Worm (Caenorhabditis elegans) whole organism, young adult: ENCODE measurements around the gene dct-7.
A peak's percentile ranks its signal among the peaks of the same experiment; 100 is the strongest.

Source experiments
- B0261.1 ChIP-seq: sonication (generic microtip); optimal IDR thresholded peaks from 2 replicates; lab custom pipeline; 2016; ENCODE audit warnings: mild to moderate bottlenecking, missing genetic modification characterization, moderate library complexity, missing compliant biosample characterization
- B0336.3 ChIP-seq: fragments of 200-800 bp; sonication (Bioruptor generic); IDR thresholded peaks from 2 replicates; pipeline ENCODE4 v1.3.6; 2022; ENCODE audit warnings: missing genetic modification characterization, missing compliant biosample characterization
- C17E4.6 ChIP-seq: fragments of 200-800 bp; sonication (Bioruptor generic); IDR thresholded peaks from 2 replicates; pipeline ENCODE4 v1.3.6; 2022; ENCODE audit warnings: missing genetic modification reagents, missing genetic modification characterization, missing compliant biosample characterization
- D2030.7 ChIP-seq: fragments of 200-800 bp; sonication (Bioruptor generic); IDR thresholded peaks from 2 replicates; pipeline ENCODE4 v1.3.6; 2022; ENCODE audit warnings: missing genetic modification reagents, missing genetic modification characterization, missing compliant biosample characterization
- F22D6.2 ChIP-seq: sonication (generic microtip); optimal IDR thresholded peaks from 2 replicates; lab custom pipeline; 2016; ENCODE audit warnings: mild to moderate bottlenecking, missing genetic modification characterization, missing compliant biosample characterization
- F33H1.4 ChIP-seq: fragments of 200-800 bp; sonication (Bioruptor generic); IDR thresholded peaks from 2 replicates; pipeline ENCODE4 v1.3.6; 2022; ENCODE audit warnings: missing genetic modification reagents, missing genetic modification characterization, missing compliant biosample characterization
- F39B2.1 ChIP-seq: fragments of 200-800 bp; sonication (Bioruptor generic); IDR thresholded peaks from 2 replicates; pipeline ENCODE4 v1.3.6; 2022; ENCODE audit warnings: missing genetic modification reagents, missing genetic modification characterization, missing compliant biosample characterization
- F49E8.2 ChIP-seq: sonication (generic microtip); optimal IDR thresholded peaks from 3 replicates; lab custom pipeline; 2017; ENCODE audit warnings: missing genetic modification characterization, mild to moderate bottlenecking, missing compliant biosample characterization, antibody characterized with exemption, moderate library complexity; ENCODE audit not compliant: insufficient read depth
- F55B11.4 ChIP-seq: sonication (generic microtip); optimal IDR thresholded peaks from 2 replicates; lab custom pipeline; 2016; ENCODE audit warnings: missing compliant biosample characterization, missing genetic modification characterization, borderline replicate concordance; ENCODE audit not compliant: insufficient read depth
- F57C9.4 ChIP-seq: sonication (generic microtip); optimal IDR thresholded peaks from 2 replicates; lab custom pipeline; 2017; ENCODE audit warnings: mild to moderate bottlenecking, missing genetic modification characterization, missing compliant biosample characterization
- K11D2.4 ChIP-seq: fragments of 200-800 bp; sonication (Bioruptor generic); IDR thresholded peaks from 2 replicates; pipeline ENCODE4 v1.3.6; 2022; ENCODE audit warnings: missing genetic modification reagents, missing genetic modification characterization, missing compliant biosample characterization
- T07F8.4 ChIP-seq: sonication (generic microtip); optimal IDR thresholded peaks from 2 replicates; lab custom pipeline; 2016; ENCODE audit warnings: mild to moderate bottlenecking, missing genetic modification characterization, moderate library complexity, missing compliant biosample characterization
- Y53F4B.3 ChIP-seq: fragments of 200-800 bp; sonication (Bioruptor generic); IDR thresholded peaks from 2 replicates; pipeline ENCODE4 v1.3.6; 2022; ENCODE audit warnings: missing genetic modification reagents, missing genetic modification characterization, missing compliant biosample characterization
- Y53G8AR.9 ChIP-seq: fragments of 200-800 bp; sonication (Bioruptor generic); conservative IDR thresholded peaks from 2 replicates; pipeline ENCODE4 v1.3.6; 2022; ENCODE audit warnings: missing genetic modification reagents, missing genetic modification characterization, missing compliant biosample characterization
- Y56A3A.18 ChIP-seq: fragments of 200-800 bp; sonication (Bioruptor generic); IDR thresholded peaks from 2 replicates; pipeline ENCODE4 v1.3.6; 2022; ENCODE audit warnings: missing genetic modification reagents, missing genetic modification characterization, missing compliant biosample characterization
- Y95B8A.8 ChIP-seq: fragments of 200-800 bp; sonication (Bioruptor generic); IDR thresholded peaks from 2 replicates; pipeline ENCODE4 v1.3.6; 2022; ENCODE audit warnings: missing genetic modification reagents, missing genetic modification characterization, missing compliant biosample characterization
- ama-1 ChIP-seq, 3 experiments: fragments of 150-350 bp in 1 of 3; sonication (generic microtip) in 2 of 3; optimal IDR thresholded peaks; 2 replicates each; lab custom pipeline; 2014 to 2018; ENCODE audit warnings: missing biosample characterization in 2 of 3, missing genetic modification characterization in 2 of 3, missing genetic modification reagents in 2 of 3
- attf-6 ChIP-seq: fragments of 200-800 bp; sonication (Bioruptor generic); IDR thresholded peaks from 2 replicates; pipeline ENCODE4 v1.3.6; 2022; ENCODE audit warnings: missing genetic modification reagents, missing genetic modification characterization, missing compliant biosample characterization
- cebp-1 ChIP-seq, 2 experiments: fragments of 200-800 bp in 1 of 2; sonication (Bioruptor generic) in 1 of 2; sonication (generic microtip) in 1 of 2; IDR thresholded peaks in 1 of 2; optimal IDR thresholded peaks in 1 of 2; 2 replicates each; pipeline versions ENCODE4 v1.3.6 to Lab custom; 2017 to 2022; ENCODE audit warnings: missing compliant biosample characterization in 2 of 2, missing genetic modification characterization in 2 of 2, mild to moderate bottlenecking in 1 of 2, missing genetic modification reagents in 1 of 2, moderate library complexity in 1 of 2
- cebp-2 ChIP-seq: fragments of 200-800 bp; sonication (Bioruptor generic); IDR thresholded peaks from 2 replicates; pipeline ENCODE4 v1.3.6; 2022; ENCODE audit warnings: missing genetic modification characterization, missing compliant biosample characterization
- ceh-100 ChIP-seq: fragments of 200-800 bp; sonication (Bioruptor generic); IDR thresholded peaks from 2 replicates; pipeline ENCODE4 v1.3.6; 2022; ENCODE audit warnings: missing genetic modification reagents, missing genetic modification characterization, missing compliant biosample characterization
- die-1 ChIP-seq: sonication (generic microtip); optimal IDR thresholded peaks from 2 replicates; lab custom pipeline; 2016; ENCODE audit warnings: missing genotype, mild to moderate bottlenecking, missing genetic modification characterization, missing compliant biosample characterization
- dpff-1 ChIP-seq: sonication (generic microtip); optimal IDR thresholded peaks from 2 replicates; lab custom pipeline; 2017; ENCODE audit warnings: mild to moderate bottlenecking, missing genetic modification characterization, missing compliant biosample characterization
- egl-18 ChIP-seq: fragments of 200-800 bp; sonication (Bioruptor generic); IDR thresholded peaks from 2 replicates; pipeline ENCODE4 v1.3.6; 2022; ENCODE audit warnings: missing genetic modification reagents, missing genetic modification characterization, missing compliant biosample characterization
- ekl-4 ChIP-seq: fragments of 200-800 bp; sonication (Bioruptor generic); IDR thresholded peaks from 2 replicates; pipeline ENCODE4 v1.3.6; 2022; ENCODE audit warnings: missing genetic modification reagents, missing genetic modification characterization, missing compliant biosample characterization
- hsf-1 ChIP-seq: fragments of 200-800 bp; sonication (Bioruptor generic); IDR thresholded peaks from 2 replicates; pipeline ENCODE4 v1.3.6; 2022; ENCODE audit warnings: missing genetic modification reagents, missing genetic modification characterization, missing compliant biosample characterization
- let-526 ChIP-seq: fragments of 200-800 bp; sonication (Bioruptor generic); IDR thresholded peaks from 2 replicates; pipeline ENCODE4 v1.3.6; 2022; ENCODE audit warnings: missing genetic modification reagents, missing genetic modification characterization, missing compliant biosample characterization
- lin-26 ChIP-seq: fragments of 200-800 bp; sonication (Bioruptor generic); IDR thresholded peaks from 2 replicates; pipeline ENCODE4 v1.3.6; 2022; ENCODE audit warnings: missing genetic modification reagents, missing genetic modification characterization, missing compliant biosample characterization
- lin-54 ChIP-seq: fragments of 200-800 bp; sonication (Bioruptor generic); optimal IDR thresholded peaks from 2 replicates; lab custom pipeline; 2018; ENCODE audit warnings: mild to moderate bottlenecking, missing genetic modification characterization, missing compliant biosample characterization
- lsl-1 ChIP-seq: fragments of 200-800 bp; sonication (Bioruptor generic); optimal IDR thresholded peaks from 2 replicates; lab custom pipeline; 2018; ENCODE audit warnings: mild to moderate bottlenecking, missing genetic modification characterization, moderate library complexity, missing compliant biosample characterization
- madf-6 ChIP-seq: fragments of 200-800 bp; sonication (Bioruptor generic); IDR thresholded peaks from 2 replicates; pipeline ENCODE4 v1.3.6; 2022; ENCODE audit warnings: missing genetic modification reagents, missing genetic modification characterization, missing compliant biosample characterization
- nfya-2 ChIP-seq: fragments of 200-800 bp; sonication (Bioruptor generic); IDR thresholded peaks from 2 replicates; pipeline ENCODE4 v1.3.6; 2022; ENCODE audit warnings: missing genetic modification reagents, missing genetic modification characterization, missing compliant biosample characterization
- pbrm-1 ChIP-seq: fragments of 200-800 bp; sonication (Bioruptor generic); IDR thresholded peaks from 2 replicates; pipeline ENCODE4 v1.3.6; 2022; ENCODE audit warnings: missing genetic modification reagents, missing genetic modification characterization, missing compliant biosample characterization
- repo-1 ChIP-seq: sonication (generic microtip); optimal IDR thresholded peaks from 2 replicates; lab custom pipeline; 2017; ENCODE audit warnings: mild to moderate bottlenecking, missing genetic modification characterization, missing compliant biosample characterization
- snpc-3.4 ChIP-seq: sonication (generic microtip); optimal IDR thresholded peaks from 2 replicates; lab custom pipeline; 2017; ENCODE audit warnings: missing genetic modification characterization, mild to moderate bottlenecking, missing compliant biosample characterization, antibody characterized with exemption, moderate library complexity, missing genotype, missing genetic modification reagents
- somi-1 ChIP-seq: fragments of 200-800 bp; sonication (Bioruptor generic); optimal IDR thresholded peaks from 2 replicates; lab custom pipeline; 2018; ENCODE audit warnings: mild to moderate bottlenecking, missing genetic modification characterization, missing compliant biosample characterization
- tbx-9 ChIP-seq: sonication (generic microtip); optimal IDR thresholded peaks from 2 replicates; lab custom pipeline; 2016; ENCODE audit warnings: borderline replicate concordance, missing genetic modification characterization, inconsistent platforms, missing compliant biosample characterization
- ztf-18 ChIP-seq: sonication (generic microtip); optimal IDR thresholded peaks from 2 replicates; lab custom pipeline; 2016; ENCODE audit warnings: missing genotype, mild to moderate bottlenecking, missing genetic modification characterization, missing compliant biosample characterization

The dct-7 gene

DNA sequence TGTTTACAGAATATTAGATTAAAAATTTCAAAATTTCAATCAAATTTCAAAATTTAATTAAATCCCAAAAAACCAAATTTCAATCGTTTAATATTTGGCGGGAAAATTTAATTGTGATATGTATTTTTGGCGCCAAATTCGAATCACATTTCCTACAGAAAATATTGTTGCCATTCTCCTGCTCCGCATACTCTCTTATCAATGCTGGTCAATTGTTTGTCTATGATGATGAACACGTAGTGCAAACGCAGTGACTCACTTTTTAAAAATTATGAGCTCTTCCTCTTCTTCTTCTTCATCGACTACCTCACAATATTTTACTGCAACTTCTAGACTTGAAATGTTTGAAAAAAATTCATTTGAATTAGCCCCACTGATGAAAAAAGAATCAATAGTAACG is 36.1 kb upstream of the dct-7 start, which contains the start of gene trpl-2:
trpl-2 (plus strand) TSS at position 210 of the 400 bp plus-strand sequence.
- TF ChIP-seq snpc-3.4 (tag; lab: Kevin White, UChicago) = no peak

DNA sequence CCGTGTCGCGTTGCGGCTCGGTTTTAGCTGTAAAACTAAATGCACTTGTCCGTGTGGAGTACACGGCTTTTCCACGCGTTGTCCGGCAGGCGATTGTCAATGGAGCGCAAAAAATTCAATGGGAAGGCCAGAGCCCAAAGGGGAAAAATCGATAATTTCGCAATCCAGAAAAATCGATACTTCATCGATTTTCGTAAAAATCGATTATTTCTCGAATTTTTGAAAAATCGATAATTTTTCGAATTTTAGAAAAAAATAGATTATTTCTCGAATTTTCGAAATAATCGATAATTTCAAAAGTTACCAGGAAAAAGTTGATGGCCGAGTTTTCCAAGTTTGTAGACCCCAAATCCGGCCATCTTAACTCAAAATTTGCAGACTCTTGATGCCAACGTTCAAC is 29.1 kb upstream of the dct-7 start:
- no peak for TF ChIP-seq ama-1 (optimal IDR thresholded peaks at IDR 0.05; lab: Kevin White, UChicago)
- no peak for TF ChIP-seq ama-1 (GFP tag; optimal IDR thresholded peaks at IDR 0.05; lab: Kevin White, UChicago)
- no peak for TF ChIP-seq tbx-9 (tag; lab: Kevin White, UChicago)
- TF ChIP-seq repo-1 = no peak
- TF ChIP-seq cebp-2 = no peak
- TF ChIP-seq let-526 (GFP tag; lab: Robert Waterston, UW) = no peak
- no peak for TF ChIP-seq F39B2.1 (GFP tag; lab: Robert Waterston, UW)
- no peak for TF ChIP-seq K11D2.4 (GFP tag; lab: Robert Waterston, UW)
- no peak for TF ChIP-seq F55B11.4 (tag; lab: Kevin White, UChicago)
- TF ChIP-seq pbrm-1 (GFP tag; lab: Robert Waterston, UW) = no peak
- TF ChIP-seq D2030.7 (GFP tag; lab: Robert Waterston, UW) = no peak
- TF ChIP-seq ceh-100 (GFP tag; lab: Robert Waterston, UW) = no peak
- TF ChIP-seq F22D6.2 (tag; lab: Kevin White, UChicago) = no peak
- TF ChIP-seq F57C9.4 (tag; lab: Kevin White, UChicago) = no peak

DNA sequence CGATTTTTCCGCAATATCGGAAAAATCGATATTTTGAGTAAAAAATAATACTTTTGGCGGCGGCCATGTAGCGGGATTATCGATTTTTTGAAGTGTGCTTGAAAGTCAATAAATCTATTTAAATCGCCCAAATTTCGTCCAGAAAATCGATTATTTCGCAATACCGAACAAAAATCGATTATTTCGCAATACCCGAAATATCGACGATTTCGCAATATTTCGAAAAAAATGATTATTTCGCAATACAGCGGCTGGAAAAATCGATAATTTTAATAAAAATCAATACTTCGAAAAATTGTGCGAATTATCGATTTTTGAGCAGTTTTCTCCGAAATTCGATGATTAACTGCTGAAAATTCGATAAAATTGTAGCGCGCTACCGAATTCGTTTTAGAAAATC is 27.7 kb upstream of the dct-7 start:
- TF ChIP-seq cebp-1 (GFP tag; IDR thresholded peaks at IDR 0.05; lab: Robert Waterston, UW) (peak; percentile 77), cebp-1 (tag; optimal IDR thresholded peaks at IDR 0.05; lab: Kevin White, UChicago) (peak; percentile 95), somi-1 (GFP tag; lab: Kevin White, UChicago) (no peak)

DNA sequence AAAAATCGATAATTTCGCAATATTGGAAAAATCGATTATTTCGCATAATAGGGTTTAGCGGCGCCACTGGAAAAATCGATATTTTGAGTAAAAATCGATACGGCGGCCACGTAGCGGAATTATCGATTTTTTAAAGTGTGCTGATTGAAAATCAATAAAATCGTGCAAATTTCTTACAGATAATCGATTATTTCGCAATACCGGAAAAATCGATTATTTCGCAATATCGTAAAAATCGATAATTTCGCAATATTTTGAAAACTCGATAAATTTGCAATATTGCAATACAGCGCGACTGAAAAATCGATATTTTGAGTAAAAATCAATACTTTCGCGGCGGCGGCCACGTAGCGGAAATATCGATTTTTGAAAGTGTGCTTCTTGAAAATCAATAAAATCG is 27.3 kb upstream of the dct-7 start:
- TF ChIP-seq cebp-1 (GFP tag; IDR thresholded peaks at IDR 0.05; lab: Robert Waterston, UW) (peak; percentile 75), cebp-1 (tag; optimal IDR thresholded peaks at IDR 0.05; lab: Kevin White, UChicago) (peak; percentile 79), T07F8.4 (tag; lab: Kevin White, UChicago) (no peak), C17E4.6 (GFP tag; lab: Robert Waterston, UW) (no peak), hsf-1 (no peak)

DNA sequence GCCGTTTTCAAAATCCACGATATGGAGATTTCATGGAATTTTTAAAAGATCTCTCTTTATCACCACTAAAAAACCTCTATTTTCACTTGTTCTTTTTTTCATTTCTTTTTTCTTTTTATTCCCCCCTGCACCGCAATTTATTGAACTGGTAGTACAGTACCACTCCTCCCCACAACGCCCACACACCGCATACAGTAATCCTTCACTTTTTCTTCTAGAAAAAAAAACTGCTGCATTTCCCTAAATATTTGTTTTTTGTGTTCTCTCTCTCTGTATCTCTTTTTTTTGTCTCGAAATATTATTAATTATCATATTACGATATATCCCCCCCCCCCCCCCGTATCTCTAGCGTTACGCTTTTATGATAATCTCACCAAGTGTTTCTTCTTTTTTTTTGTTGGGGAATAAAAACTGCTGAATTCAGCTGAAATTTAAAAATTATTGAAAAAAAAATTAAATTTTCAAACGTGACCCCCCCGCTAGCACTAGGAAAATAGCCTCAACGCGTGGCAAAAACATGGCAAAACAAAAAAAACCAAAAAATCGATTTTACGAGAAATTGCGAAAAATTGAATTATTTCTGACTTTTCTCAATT is 26.5 kb upstream of the dct-7 start, which contains the start of gene Y24D9B.1:
Y24D9B.1 (plus strand) TSS at position 546 of the 596 bp plus-strand sequence.
- TF ChIP-seq ekl-4 (GFP tag; lab: Robert Waterston, UW) = peak; percentile 47; the same call in 1 of the 2 replicates
- TF ChIP-seq lin-26 (GFP tag; lab: Robert Waterston, UW) = peak; percentile 36; the same call in 1 of the 2 replicates
- TF ChIP-seq die-1 (tag; lab: Kevin White, UChicago) = no peak
- TF ChIP-seq Y53G8AR.9 (GFP tag; lab: Robert Waterston, UW) = peak; percentile 70; the same call in 1 of the 2 replicates
- TF ChIP-seq nfya-2 = peak; percentile 63; the same call in 1 of the 2 replicates
- TF ChIP-seq madf-6 (GFP tag; lab: Robert Waterston, UW) = peak; percentile 40; the same call in 1 of the 2 replicates
- no peak for TF ChIP-seq ceh-100 (GFP tag; lab: Robert Waterston, UW)
- TF ChIP-seq Y53F4B.3 (GFP tag; lab: Robert Waterston, UW) = no peak
- peak; percentile 65 for TF ChIP-seq attf-6 (GFP tag; lab: Robert Waterston, UW)
- TF ChIP-seq hsf-1 = 0 out of 2 replicates have a peak, but pooled peaks have one; percentile 36
- TF ChIP-seq dpff-1 (tag; lab: Kevin White, UChicago) = peak; percentile 33
- TF ChIP-seq pbrm-1 (GFP tag; lab: Robert Waterston, UW) = 0 out of 2 replicates have a peak, but pooled peaks have one; percentile 30
- peak; percentile 1 for TF ChIP-seq lin-54 (GFP tag; lab: Kevin White, UChicago)
- TF ChIP-seq B0261.1 (tag; lab: Kevin White, UChicago) = no peak
- no peak for TF ChIP-seq ztf-18 (tag; lab: Kevin White, UChicago)
- peak; percentile 5; the same call in 1 of the 2 replicates for TF ChIP-seq F33H1.4
- TF ChIP-seq lsl-1 (GFP tag; lab: Kevin White, UChicago) = peak; percentile 8
- TF ChIP-seq F39B2.1 (GFP tag; lab: Robert Waterston, UW) = 0 out of 2 replicates have a peak, but pooled peaks have one; percentile 10
- TF ChIP-seq Y56A3A.18 (GFP tag; lab: Robert Waterston, UW) = no peak
- TF ChIP-seq egl-18 (GFP tag; lab: Robert Waterston, UW) = no peak
- TF ChIP-seq B0336.3 (GFP tag; lab: Robert Waterston, UW) = 0 out of 2 replicates have a peak, but pooled peaks have one; percentile 9
- peak; percentile 8 for TF ChIP-seq snpc-3.4 (tag; lab: Kevin White, UChicago)
- TF ChIP-seq F49E8.2 (tag; lab: Kevin White, UChicago) = peak; percentile 3
- TF ChIP-seq Y95B8A.8 = 0 out of 2 replicates have a peak, but pooled peaks have one; percentile 34
